Fruit fly (Drosophila melanogaster) whole organism, adult: ENCODE data around the gene CG18622.

Source experiments
- Crg-1 ChIP-seq: fragments of 200-800 bp; sonication (Bioruptor generic); optimal IDR thresholded peaks from 2 replicates; lab custom pipeline; 2016; ENCODE audit warnings: missing biosample characterization, missing genetic modification characterization
- Hr96 ChIP-seq: fragments of 200-800 bp; sonication (Bioruptor generic); optimal IDR thresholded peaks from 2 replicates; lab custom pipeline; 2016; ENCODE audit warnings: missing biosample characterization, missing genetic modification characterization
- cic ChIP-seq: fragments of 200-800 bp; sonication (Bioruptor generic); optimal IDR thresholded peaks from 2 replicates; lab custom pipeline; 2017; ENCODE audit warnings: missing biosample characterization, mild to moderate bottlenecking, missing genetic modification characterization, moderate library complexity
- toe ChIP-seq: fragments of 200-800 bp; sonication (Bioruptor generic); optimal IDR thresholded peaks from 2 replicates; lab custom pipeline; 2016; ENCODE audit warnings: missing biosample characterization, missing genetic modification characterization

DNA sequence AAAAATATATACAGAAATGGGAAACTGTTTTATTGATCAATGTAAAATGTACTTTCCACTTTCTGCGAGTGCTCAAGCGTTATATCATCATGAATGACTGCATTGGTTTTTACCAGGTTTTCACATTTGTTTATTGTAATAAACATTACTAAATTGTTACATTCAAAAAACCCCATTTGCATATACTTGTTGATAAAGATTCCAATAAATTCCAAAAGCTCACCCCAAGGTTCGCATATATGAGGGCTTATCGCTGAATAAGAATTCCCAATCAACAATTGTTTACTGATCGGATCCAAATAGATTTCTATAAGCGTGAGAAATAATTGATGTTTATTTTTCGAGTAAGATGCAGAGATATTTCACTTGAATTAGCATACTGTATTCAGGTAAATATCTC is 15.9 kb upstream of the CG18622 start:
- TF ChIP-seq Hr96 (GFP tag; lab: Kevin White, UChicago) (no peak), Crg-1 (GFP tag; lab: Kevin White, UChicago) (no peak), cic (GFP tag; lab: Kevin White, UChicago) (no peak), toe (no peak)
